Worm (Caenorhabditis elegans): ENCODE data around the gene cit-1.2.
"Not testable (repeated sequence)": the region's sequence is repeated elsewhere in the genome, so short reads cannot be mapped to it uniquely, and the experiment has no call there.

Gene cit-1.2

DNA sequence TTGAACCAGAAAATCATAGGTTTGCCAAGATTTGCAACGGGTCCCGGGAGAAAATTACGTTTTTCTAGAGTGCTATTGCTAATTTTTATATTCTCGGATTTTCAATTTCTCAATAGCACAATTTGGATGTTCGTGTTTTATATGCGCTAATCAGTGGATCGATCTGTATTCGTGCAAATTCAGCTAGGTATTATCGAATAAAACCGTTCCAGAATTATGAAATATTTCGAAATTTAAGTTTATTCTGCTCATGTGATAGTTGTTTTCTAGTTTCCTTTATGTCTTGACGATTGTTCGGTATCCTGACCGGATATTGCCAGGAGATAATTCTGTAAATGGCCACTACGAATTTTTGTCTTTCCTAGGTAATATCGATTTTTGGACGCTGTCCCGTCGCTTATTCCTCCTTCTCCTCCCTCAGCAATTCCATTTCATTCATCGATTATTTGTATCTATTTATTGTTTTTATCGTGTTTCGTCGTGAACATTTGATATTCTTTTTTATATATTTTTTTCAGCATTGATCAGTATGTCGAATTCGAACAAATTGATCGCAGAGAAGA lies at the start of gene cit-1.2:
Gene cit-1.2 (plus strand): TSS at position 513 of the 563 bp plus-strand sequence.
- TF ChIP-seq dmd-4 (tag; optimal IDR thresholded peaks at IDR 0.05; ENCODE audit: borderline replicate concordance): no peak
- TF ChIP-seq ceh-48 (tag; optimal IDR thresholded peaks at IDR 0.05): peak; percentile 11
- TF ChIP-seq nhr-11 (tag; optimal IDR thresholded peaks at IDR 0.05): no peak
- no peak for TF ChIP-seq ceh-34 (tag; optimal IDR thresholded peaks at IDR 0.05)
- no peak for TF ChIP-seq ceh-31 (tag; optimal IDR thresholded peaks at IDR 0.05)
- TF ChIP-seq ttx-3 (tag; optimal IDR thresholded peaks at IDR 0.05): no peak
- TF ChIP-seq ceh-6 (GFP tag; optimal IDR thresholded peaks at IDR 0.05): no peak
- TF ChIP-seq elt-2 (tag; optimal IDR thresholded peaks at IDR 0.05): no peak

DNA sequence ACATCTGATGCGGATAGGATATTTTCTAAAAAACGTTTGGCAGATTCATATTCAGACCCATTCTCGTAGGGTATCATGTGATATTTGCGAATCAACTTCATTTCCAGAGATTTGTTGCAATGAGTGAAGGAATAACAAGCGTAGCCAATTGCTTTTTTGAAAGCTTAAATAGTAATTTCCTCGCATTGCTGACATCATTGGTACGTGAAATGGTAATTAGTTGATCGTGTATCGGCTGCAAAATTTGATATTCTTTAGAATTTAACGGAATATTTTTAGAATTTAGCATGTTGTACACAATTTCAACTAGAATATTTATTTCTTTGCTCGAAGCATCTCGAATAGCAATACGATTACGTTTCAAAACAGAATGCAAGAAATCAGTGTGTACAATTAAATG lies 47.9 kb upstream of the cit-1.2 start, which contains the start of gene F54H12.4:
Gene F54H12.4 (minus strand): TSS at position 101 of the 400 bp plus-strand sequence.
- not testable (repeated sequence) for TF ChIP-seq K02D7.2, ceh-22, ceh-9 (tag; optimal IDR thresholded peaks at IDR 0.05)

DNA sequence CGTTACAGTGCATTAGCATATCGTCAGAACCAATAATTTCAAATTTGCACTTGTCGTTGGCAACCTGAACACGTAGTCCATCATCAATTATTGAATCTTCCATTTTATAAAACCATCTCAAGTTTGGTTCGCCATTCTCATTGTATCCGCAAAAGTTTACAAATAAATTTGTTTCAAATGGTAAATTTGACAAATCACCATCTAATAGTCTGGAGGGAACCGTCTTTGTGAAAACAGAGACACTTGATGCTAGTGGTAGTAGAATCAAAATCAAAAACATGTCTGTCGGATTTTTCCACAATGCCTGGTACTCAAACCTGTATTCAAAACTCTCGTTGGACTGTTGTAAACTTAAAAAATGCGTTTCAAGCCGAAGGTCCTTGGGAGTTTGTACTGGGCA lies 46.3 kb upstream of the cit-1.2 start, which contains the start of gene F54H12.2:
Gene F54H12.2 (plus strand): TSS at position 301 of the 400 bp plus-strand sequence.
- not testable (repeated sequence) for TF ChIP-seq fkh-10 (GFP tag; optimal IDR thresholded peaks at IDR 0.05); Y22D7AL.16 (tag; optimal IDR thresholded peaks at IDR 0.05); pha-4 (tag; optimal IDR thresholded peaks at IDR 0.05)

DNA sequence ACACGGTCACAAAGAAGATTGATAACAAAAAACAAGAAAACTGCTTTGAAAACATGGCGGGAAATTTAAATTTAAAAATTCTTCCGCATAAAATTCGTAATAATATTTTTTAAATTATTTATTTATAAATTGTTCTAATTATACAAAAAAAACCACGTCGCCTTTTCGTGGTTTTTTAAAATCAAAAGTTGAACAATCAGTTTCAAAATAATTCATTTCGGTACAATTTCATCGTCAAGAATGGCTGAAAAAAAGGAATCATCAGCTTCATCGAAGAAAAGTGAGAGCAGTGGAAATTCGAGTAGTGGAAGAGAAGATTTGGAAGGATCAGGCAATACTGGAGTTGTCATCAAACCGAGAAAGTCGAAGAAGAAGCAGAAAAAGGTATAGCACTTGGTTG lies 41.5 kb upstream of the cit-1.2 start, which contains the start of the genes F54H12.8 and F54H12.7:
Gene F54H12.8 (minus strand): TSS at position 101 of the 400 bp plus-strand sequence.
Gene F54H12.7 (plus strand): TSS at position 229 of the 400 bp plus-strand sequence.
- TF ChIP-seq odd-2 (tag; optimal IDR thresholded peaks at IDR 0.05) (no peak), sdc-2 (tag; optimal IDR thresholded peaks at IDR 0.05) (no peak), ceh-45 (GFP tag; IDR thresholded peaks at IDR 0.05) (no peak), lim-6 (tag; optimal IDR thresholded peaks at IDR 0.05) (no peak), elt-4 (tag; optimal IDR thresholded peaks at IDR 0.05) (no peak), fkh-10 (GFP tag; optimal IDR thresholded peaks at IDR 0.05) (no peak), elt-2 (tag; optimal IDR thresholded peaks at IDR 0.05) (no peak), nfya-1 (tag; optimal IDR thresholded peaks at IDR 0.05) (no peak), pros-1 (tag; optimal IDR thresholded peaks at IDR 0.05) (no peak), unc-42 (tag; optimal IDR thresholded peaks at IDR 0.05) (no peak), pag-3 (tag; optimal IDR thresholded peaks at IDR 0.05; ENCODE audit: borderline replicate concordance) (no peak), sox-4 (tag; optimal IDR thresholded peaks at IDR 0.05) (no peak), ceh-30 (tag; optimal IDR thresholded peaks at IDR 0.05) (no peak)

DNA sequence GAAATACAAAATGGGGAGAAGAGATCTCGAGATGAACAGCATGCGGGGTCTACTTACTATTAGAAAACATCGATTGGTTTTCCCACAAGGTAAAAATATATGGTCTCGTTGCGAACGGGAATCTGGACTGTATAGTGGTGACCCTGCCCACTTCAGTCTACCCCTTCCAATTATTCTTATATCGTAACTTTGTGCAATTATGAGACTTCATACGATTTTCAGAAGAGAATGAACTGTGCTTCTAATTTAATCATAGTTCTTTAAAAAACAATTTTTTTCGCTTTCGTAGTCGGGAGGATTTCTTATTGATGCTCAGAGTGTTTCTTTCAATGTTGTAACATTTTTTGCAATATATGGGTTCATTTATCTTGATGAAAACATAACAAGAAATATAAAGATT lies 38.5 kb upstream of the cit-1.2 start, which contains the start of gene F54H12.5:
Gene F54H12.5 (minus strand): TSS at position 101 of the 400 bp plus-strand sequence.
- TF ChIP-seq rnt-1 (tag; optimal IDR thresholded peaks at IDR 0.05) (no peak), C08G9.2 (tag; optimal IDR thresholded peaks at IDR 0.05) (no peak), ama-1 (optimal IDR thresholded peaks at IDR 0.05) (no peak), nhr-232 (tag; optimal IDR thresholded peaks at IDR 0.05) (no peak), ceh-45 (GFP tag; IDR thresholded peaks at IDR 0.05) (no peak), fax-1 (tag; optimal IDR thresholded peaks at IDR 0.05) (no peak), tbx-2 (tag; optimal IDR thresholded peaks at IDR 0.05) (no peak), fkh-10 (GFP tag; optimal IDR thresholded peaks at IDR 0.05) (no peak), pat-9 (tag; optimal IDR thresholded peaks at IDR 0.05) (no peak), ceh-24 (tag; optimal IDR thresholded peaks at IDR 0.05) (no peak), ceh-31 (tag; optimal IDR thresholded peaks at IDR 0.05) (no peak), ceh-14 (tag; optimal IDR thresholded peaks at IDR 0.05) (no peak), odd-2 (tag; optimal IDR thresholded peaks at IDR 0.05) (no peak), gmeb-2 (tag; optimal IDR thresholded peaks at IDR 0.05) (no peak), tbx-7 (tag; optimal IDR thresholded peaks at IDR 0.05) (no peak), ceh-48 (tag; optimal IDR thresholded peaks at IDR 0.05) (no peak), nhr-11 (tag; optimal IDR thresholded peaks at IDR 0.05) (no peak)
